Fruit fly (Drosophila melanogaster) whole organism, embryonic: ENCODE data around the gene CG9776.
A peak's percentile ranks its signal among the peaks of the same experiment; 100 is the strongest.

Experiments
- Atf3 ChIP-seq: fragments of 200-800 bp; sonication (Bioruptor generic); optimal IDR thresholded peaks from 3 replicates; lab custom pipeline; 2016; ENCODE audit warnings: missing biosample characterization, missing genetic modification characterization
- Blimp-1 ChIP-seq: fragments of 200-800 bp; sonication (Bioruptor generic); optimal IDR thresholded peaks from 3 replicates; lab custom pipeline; 2018; ENCODE audit warnings: missing biosample characterization, missing genetic modification characterization, mild to moderate bottlenecking, moderate library complexity, missing genetic modification reagents
- CG10209 ChIP-seq: fragments of 200-800 bp; sonication (Bioruptor generic); optimal IDR thresholded peaks from 3 replicates; lab custom pipeline; 2017; ENCODE audit warnings: missing biosample characterization, mild to moderate bottlenecking, missing genetic modification characterization, missing genetic modification reagents
- CG1233 ChIP-seq: fragments of 200-800 bp; sonication (Bioruptor generic); optimal IDR thresholded peaks from 4 replicates; lab custom pipeline; 2018; ENCODE audit warnings: missing biosample characterization, mild to moderate bottlenecking, missing genetic modification characterization
- CG12942 ChIP-seq: fragments of 200-800 bp; sonication (Bioruptor generic); optimal IDR thresholded peaks from 3 replicates; lab custom pipeline; 2016; ENCODE audit warnings: missing biosample characterization, missing genetic modification characterization
- CG14050 ChIP-seq: fragments of 200-800 bp; sonication (Bioruptor generic); IDR thresholded peaks from 3 replicates; pipeline ENCODE4 v1.3.6; 2022; ENCODE audit warnings: missing biosample characterization, missing genetic modification characterization
- CG15479 ChIP-seq: fragments of 200-800 bp; sonication (Bioruptor generic); optimal IDR thresholded peaks from 3 replicates; lab custom pipeline; 2019; ENCODE audit warnings: missing biosample characterization, mild to moderate bottlenecking, missing genetic modification characterization, moderate library complexity
- CG1832 ChIP-seq: fragments of 200-800 bp; sonication (Bioruptor generic); optimal IDR thresholded peaks from 2 replicates; lab custom pipeline; 2017; ENCODE audit warnings: missing biosample characterization, mild to moderate bottlenecking, missing genetic modification characterization, inconsistent platforms
- CG2199 ChIP-seq: fragments of 200-800 bp; sonication (Bioruptor generic); IDR thresholded peaks from 3 replicates; pipeline ENCODE4 v1.3.6; 2022; ENCODE audit warnings: missing biosample characterization, missing genetic modification characterization
- CG2712 ChIP-seq: fragments of 200-800 bp; optimal IDR thresholded peaks from 3 replicates; lab custom pipeline; 2019; ENCODE audit warnings: missing biosample characterization, mild to moderate bottlenecking, missing genetic modification characterization, moderate library complexity
- CG6272 ChIP-seq: fragments of 200-800 bp; sonication (Bioruptor generic); IDR thresholded peaks from 2 replicates; pipeline ENCODE4 v1.3.6; 2022; ENCODE audit warnings: missing biosample characterization, missing genetic modification characterization
- CG7839 ChIP-seq: fragments of 200-800 bp; sonication (Bioruptor generic); optimal IDR thresholded peaks from 3 replicates; lab custom pipeline; 2018; ENCODE audit warnings: missing biosample characterization, mild to moderate bottlenecking, missing genetic modification characterization, moderate library complexity
- CG8359 ChIP-seq: fragments of 200-800 bp; sonication (Bioruptor generic); optimal IDR thresholded peaks from 2 replicates; lab custom pipeline; 2017; ENCODE audit warnings: missing biosample characterization, mild to moderate bottlenecking, missing genetic modification characterization, borderline replicate concordance
- CG9215 ChIP-seq: fragments of 200-800 bp; sonication (Bioruptor generic); IDR thresholded peaks from 2 replicates; pipeline ENCODE4 v1.3.6; 2022; ENCODE audit warnings: missing biosample characterization, missing genetic modification characterization
- CG9437 ChIP-seq: fragments of 200-800 bp; sonication (Bioruptor generic); optimal IDR thresholded peaks from 2 replicates; lab custom pipeline; 2018; ENCODE audit warnings: missing biosample characterization, mild to moderate bottlenecking, missing genetic modification characterization
- D ChIP-seq, 2 experiments: fragments of 200-800 bp in 1 of 2; fragments of >200 bp in 1 of 2; sonication (Bioruptor generic) in 1 of 2; optimal IDR thresholded peaks; 2 replicates in 1 of 2; 3 replicates in 1 of 2; lab custom pipeline; 2017; ENCODE audit warnings: mild to moderate bottlenecking in 1 of 2, missing biosample characterization in 1 of 2, missing genetic modification characterization in 1 of 2, missing genetic modification reagents in 1 of 2
- Dref ChIP-seq: fragments of 200-800 bp; sonication (Bioruptor generic); IDR thresholded peaks from 2 replicates; pipeline ENCODE4 v1.3.6; 2022; ENCODE audit warnings: missing biosample characterization, missing genetic modification characterization
- Elba2 ChIP-seq: fragments of 200-800 bp; sonication (Bioruptor generic); optimal IDR thresholded peaks from 3 replicates; lab custom pipeline; 2016; ENCODE audit warnings: missing biosample characterization, missing genetic modification characterization
- Hey ChIP-seq: fragments of 200-800 bp; sonication (Bioruptor generic); optimal IDR thresholded peaks from 3 replicates; lab custom pipeline; 2018; ENCODE audit warnings: missing biosample characterization, mild to moderate bottlenecking, missing genetic modification characterization
- Hr39 ChIP-seq: fragments of >200 bp; optimal IDR thresholded peaks from 2 replicates; lab custom pipeline; 2017
- Hr78 ChIP-seq, 2 experiments: fragments of 200-800 bp in 1 of 2; fragments of >200 bp in 1 of 2; sonication (Bioruptor generic) in 1 of 2; optimal IDR thresholded peaks; 2 replicates each; lab custom pipeline; 2017 to 2019; ENCODE audit warnings: missing biosample characterization in 2 of 2, missing genetic modification characterization in 2 of 2, mild to moderate bottlenecking in 1 of 2, moderate library complexity in 1 of 2
- Hsf ChIP-seq: fragments of 200-800 bp; sonication (Bioruptor generic); optimal IDR thresholded peaks from 3 replicates; lab custom pipeline; 2016; ENCODE audit warnings: missing biosample characterization, missing genetic modification characterization
- Meics ChIP-seq: fragments of 200-800 bp; sonication (Bioruptor generic); optimal IDR thresholded peaks from 2 replicates; lab custom pipeline; 2017; ENCODE audit warnings: missing biosample characterization, mild to moderate bottlenecking, missing genetic modification characterization
- NFAT ChIP-seq: fragments of 200-800 bp; sonication (Bioruptor generic); IDR thresholded peaks from 2 replicates; pipeline ENCODE4 v1.3.6; 2022; ENCODE audit warnings: missing biosample characterization, missing genetic modification characterization
- Six4 ChIP-seq: fragments of 200-800 bp; sonication (Bioruptor generic); optimal IDR thresholded peaks from 2 replicates; lab custom pipeline; 2016; ENCODE audit warnings: missing biosample characterization, missing genetic modification characterization
- ap ChIP-seq: fragments of 200-800 bp; sonication (Bioruptor generic); IDR thresholded peaks from 2 replicates; pipeline ENCODE4 v1.3.6; 2022; ENCODE audit warnings: missing biosample characterization, missing genetic modification characterization
- ara ChIP-seq: fragments of 200-800 bp; sonication (Bioruptor generic); IDR thresholded peaks from 2 replicates; pipeline ENCODE4 v1.3.6; 2022; ENCODE audit warnings: missing biosample characterization, missing genetic modification characterization
- bowl ChIP-seq: fragments of 200-800 bp; sonication (Bioruptor generic); IDR thresholded peaks from 2 replicates; pipeline ENCODE4 v1.3.6; 2022; ENCODE audit warnings: missing biosample characterization, missing genetic modification characterization
- ewg ChIP-seq: fragments of 200-800 bp; sonication (Bioruptor generic); optimal IDR thresholded peaks from 3 replicates; lab custom pipeline; 2017; ENCODE audit warnings: mild to moderate bottlenecking, missing biosample characterization, missing genetic modification reagents, missing genetic modification characterization
- ham ChIP-seq: fragments of 200-800 bp; sonication (Bioruptor generic); IDR thresholded peaks from 2 replicates; pipeline ENCODE4 v1.3.6; 2022; ENCODE audit warnings: missing biosample characterization, missing genetic modification characterization
- hkb ChIP-seq, 2 experiments: fragments of 200-800 bp in 1 of 2; fragments of >200 bp in 1 of 2; sonication (Bioruptor generic) in 1 of 2; IDR thresholded peaks in 1 of 2; optimal IDR thresholded peaks in 1 of 2; 2 replicates each; pipeline versions ENCODE4 v1.3.6 to Lab custom; 2017 to 2022; ENCODE audit warnings: missing biosample characterization in 1 of 2, missing genetic modification characterization in 1 of 2
- jing ChIP-seq: fragments of 200-800 bp; sonication (Bioruptor generic); optimal IDR thresholded peaks from 2 replicates; lab custom pipeline; 2018; ENCODE audit warnings: missing biosample characterization, mild to moderate bottlenecking, missing genetic modification characterization
- kni ChIP-seq: fragments of 200-800 bp; sonication (Bioruptor generic); optimal IDR thresholded peaks from 3 replicates; lab custom pipeline; 2017; ENCODE audit warnings: mild to moderate bottlenecking, missing biosample characterization, missing genetic modification reagents, missing genetic modification characterization
- onecut ChIP-seq: fragments of 200-800 bp; sonication (Bioruptor generic); IDR thresholded peaks from 2 replicates; pipeline ENCODE4 v1.3.6; 2022; ENCODE audit warnings: missing biosample characterization, missing genetic modification characterization
- sens-2 ChIP-seq: fragments of 200-800 bp; sonication (Bioruptor generic); IDR thresholded peaks from 2 replicates; pipeline ENCODE4 v1.3.6; 2022; ENCODE audit warnings: missing biosample characterization, missing genetic modification characterization
- seq ChIP-seq: fragments of 200-800 bp; sonication (Bioruptor generic); IDR thresholded peaks from 2 replicates; pipeline ENCODE4 v1.3.6; 2022; ENCODE audit warnings: missing biosample characterization, missing genetic modification characterization
- tin ChIP-seq: fragments of 200-800 bp; sonication (Bioruptor generic); optimal IDR thresholded peaks from 3 replicates; lab custom pipeline; 2016; ENCODE audit warnings: missing biosample characterization, missing genetic modification characterization
- tll ChIP-seq, 2 experiments: fragments of 200-800 bp in 1 of 2; fragments of >200 bp in 1 of 2; sonication (Bioruptor generic) in 1 of 2; optimal IDR thresholded peaks; 2 replicates each; lab custom pipeline; 2017 to 2019; ENCODE audit warnings: missing biosample characterization in 2 of 2, missing genetic modification characterization in 2 of 2, mild to moderate bottlenecking in 1 of 2, moderate library complexity in 1 of 2
- ttk ChIP-seq: fragments of 200-800 bp; sonication (Bioruptor generic); IDR thresholded peaks from 2 replicates; pipeline ENCODE4 v2.1.2; 2022; ENCODE audit warnings: missing biosample characterization, missing genetic modification characterization
- yki ChIP-seq: fragments of >200 bp; optimal IDR thresholded peaks from 3 replicates; lab custom pipeline; 2018
- zen ChIP-seq: fragments of 200-800 bp; sonication (Bioruptor generic); optimal IDR thresholded peaks from 3 replicates; lab custom pipeline; 2018; ENCODE audit warnings: missing biosample characterization, mild to moderate bottlenecking, missing genetic modification characterization, moderate library complexity

The CG9776 gene

DNA sequence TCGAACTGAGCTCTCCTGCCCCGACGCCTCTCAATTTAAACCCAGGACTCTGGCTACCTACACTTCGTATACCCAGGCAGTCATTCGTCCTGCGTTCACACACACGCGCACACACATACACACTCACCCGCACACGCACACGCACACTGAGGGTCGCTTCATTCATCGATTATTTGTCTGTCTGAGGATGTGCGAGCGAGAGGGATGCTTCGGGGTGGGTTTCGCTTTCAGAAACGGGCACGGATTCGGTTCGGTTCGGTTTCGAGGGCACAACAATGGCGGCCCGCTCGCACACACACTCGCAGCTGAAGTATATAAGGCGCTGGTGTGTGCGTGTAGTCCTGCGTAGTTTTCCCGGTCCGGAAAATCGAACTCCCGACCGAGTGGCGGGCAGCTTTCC is 12.8 kb upstream of the CG9776 start, which contains the start of gene hkb (continued):
- TF ChIP-seq CG2712 (tag; lab: Kevin White, UChicago) (no peak), Elba2 (GFP tag; lab: Kevin White, UChicago) (no peak), sens-2 (no peak), Meics (no peak), ara (no peak), Atf3 (GFP tag; lab: Kevin White, UChicago) (no peak), CG14050 (GFP tag; lab: Robert Waterston, UW) (no peak), D (optimal IDR thresholded peaks at IDR 0.05; lab: Kevin White, UChicago) (peak; percentile 66), D (GFP tag; optimal IDR thresholded peaks at IDR 0.05; lab: Kevin White, UChicago) (no peak), seq (peak; percentile 93), bowl (GFP tag; lab: Robert Waterston, UW) (no peak), CG2199 (no peak), Hey (tag; lab: Kevin White, UChicago) (no peak), CG9437 (no peak), yki (lab: Kevin White, UChicago) (no peak), Dref (GFP tag; lab: Robert Waterston, UW) (no peak), Hr78 (GFP tag; optimal IDR thresholded peaks at IDR 0.05; lab: Kevin White, UChicago) (no peak), zen (tag; lab: Kevin White, UChicago) (peak; percentile 55), Hr39 (lab: Kevin White, UChicago) (peak; percentile 83), CG7839 (tag; lab: Kevin White, UChicago) (no peak), CG10209 (GFP tag; lab: Kevin White, UChicago) (no peak), jing (no peak), CG15479 (GFP tag; lab: Kevin White, UChicago) (peak; percentile 51), Six4 (GFP tag; lab: Kevin White, UChicago) (no peak), CG1832 (GFP tag; lab: Kevin White, UChicago) (peak; percentile 81), Hsf (GFP tag; lab: Kevin White, UChicago) (no peak), CG12942 (GFP tag; lab: Kevin White, UChicago) (no peak), CG6272 (GFP tag; lab: Robert Waterston, UW) (no peak), Blimp-1 (GFP tag; lab: Kevin White, UChicago) (no peak), CG1233 (no peak), tll (GFP tag; optimal IDR thresholded peaks at IDR 0.05; lab: Kevin White, UChicago) (peak in 1 of 2 experiments; percentile 71), CG9215 (GFP tag; lab: Robert Waterston, UW) (no peak), tin (GFP tag; lab: Kevin White, UChicago) (no peak), hkb (optimal IDR thresholded peaks at IDR 0.05; lab: Kevin White, UChicago) (no peak), hkb (GFP tag; IDR thresholded peaks at IDR 0.05; lab: Robert Waterston, UW) (peak; percentile 37; the same call in 1 of the 2 replicates), ham (GFP tag; lab: Robert Waterston, UW) (no peak), NFAT (GFP tag; lab: Robert Waterston, UW) (no peak), ttk (GFP tag; lab: Robert Waterston, UW) (no peak), kni (GFP tag; lab: Kevin White, UChicago) (peak; percentile 34), CG8359 (GFP tag; lab: Kevin White, UChicago) (no peak), ewg (GFP tag; lab: Kevin White, UChicago) (peak; percentile 42), ap (GFP tag; lab: Robert Waterston, UW) (no peak), onecut (GFP tag; lab: Robert Waterston, UW) (peak; percentile 98)
